Fruit fly (Drosophila melanogaster): ENCODE results near the gene Ttc1.

Ttc1 gene

DNA sequence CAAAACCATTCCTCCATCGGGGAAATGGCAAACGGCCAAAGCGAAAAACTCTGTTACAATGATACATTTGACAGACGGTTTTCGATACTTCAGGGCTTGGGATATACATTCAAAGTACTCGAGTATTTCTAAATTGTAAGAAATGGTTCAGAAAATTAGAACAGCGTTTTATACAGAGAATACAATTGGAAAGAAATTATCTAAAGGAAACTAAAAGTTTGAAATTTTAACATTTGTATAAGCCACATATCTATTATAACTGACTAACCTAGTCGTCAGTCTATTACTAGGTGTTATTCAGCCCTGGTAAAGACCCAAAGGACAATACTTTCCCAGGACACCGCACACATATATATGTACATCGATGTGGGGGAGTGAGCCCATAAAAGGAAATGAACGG lies 33.7 kb upstream of the Ttc1 start (continued):
- TF ChIP-seq onecut (GFP tag; IDR thresholded peaks at IDR 0.05) = no peak
- no peak for TF ChIP-seq dmrt11E (tag; optimal IDR thresholded peaks at IDR 0.05)
- TF ChIP-seq C15 (GFP tag; IDR thresholded peaks at IDR 0.05) = no peak
- no peak for TF ChIP-seq sob (GFP tag; IDR thresholded peaks at IDR 0.05)
- TF ChIP-seq CG13424 (tag; optimal IDR thresholded peaks at IDR 0.05) = peak; percentile 59
- TF ChIP-seq Kr (GFP tag; optimal IDR thresholded peaks at IDR 0.05) = no peak
- no peak for TF ChIP-seq CG4820 (GFP tag; optimal IDR thresholded peaks at IDR 0.05)
- TF ChIP-seq amos (GFP tag; IDR thresholded peaks at IDR 0.05; ENCODE audit: partially characterized antibody) = no peak
- peak; percentile 7 for TF ChIP-seq Xbp1 (GFP tag; optimal IDR thresholded peaks at IDR 0.05)
- peak; percentile 26 for TF ChIP-seq Blimp-1 (GFP tag; optimal IDR thresholded peaks at IDR 0.05)
- TF ChIP-seq CG12299 (tag; optimal IDR thresholded peaks at IDR 0.05) = peak; percentile 49
- TF ChIP-seq lola (GFP tag; optimal IDR thresholded peaks at IDR 0.05) = peak in 1 of 3 experiments; percentile 11
- TF ChIP-seq Dp (GFP tag; optimal IDR thresholded peaks at IDR 0.05) = no peak
- no peak for TF ChIP-seq ewg (GFP tag; optimal IDR thresholded peaks at IDR 0.05)
- TF ChIP-seq CG11696 (GFP tag; IDR thresholded peaks at IDR 0.05) = no peak
- TF ChIP-seq ems (GFP tag; optimal IDR thresholded peaks at IDR 0.05) = no peak
- no peak for TF ChIP-seq exex (tag; optimal IDR thresholded peaks at IDR 0.05)
- no peak for TF ChIP-seq Ptx1 (GFP tag; IDR thresholded peaks at IDR 0.05)
- no peak for TF ChIP-seq CG32532 (GFP tag; IDR thresholded peaks at IDR 0.05)
- no peak for TF ChIP-seq CG31388 (GFP tag; optimal IDR thresholded peaks at IDR 0.05)
- no peak for TF ChIP-seq danr (GFP tag; IDR thresholded peaks at IDR 0.05)
- no peak for TF ChIP-seq Sin3A (optimal IDR thresholded peaks at IDR 0.05)
- no peak for TF ChIP-seq Bgb (GFP tag; IDR thresholded peaks at IDR 0.05; ENCODE audit: partially characterized antibody)

DNA sequence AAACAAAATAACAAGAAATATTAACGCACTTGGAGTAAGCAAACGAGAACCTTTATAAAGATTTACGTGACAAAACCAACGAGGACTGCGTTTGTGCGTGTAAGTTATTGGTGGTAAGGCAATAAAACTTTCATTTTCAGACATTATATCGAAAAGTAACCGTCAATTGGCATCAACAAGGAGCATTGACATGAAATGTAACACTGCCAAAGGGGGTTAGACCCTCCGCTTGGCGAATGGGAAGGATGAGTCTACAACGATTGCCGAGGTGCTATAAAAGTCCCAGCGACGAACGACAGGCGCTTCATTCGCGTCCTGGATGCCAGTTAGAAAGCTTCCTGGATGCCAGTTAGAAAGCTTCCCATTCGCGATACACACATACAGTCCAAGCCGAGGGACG lies 29.5 kb upstream of the Ttc1 start, which contains the start of gene Gyc89Da:
Gyc89Da (plus strand) TSS at position 301 of the 400 bp plus-strand sequence.
- TF ChIP-seq CG11456 (GFP tag; IDR thresholded peaks at IDR 0.05) = 0 out of 3 replicates have a peak, but pooled peaks have one; percentile 30
- TF ChIP-seq CG17568 (GFP tag; optimal IDR thresholded peaks at IDR 0.05) = no peak
- peak; percentile 15 for TF ChIP-seq Deaf1 (tag; optimal IDR thresholded peaks at IDR 0.05)

DNA sequence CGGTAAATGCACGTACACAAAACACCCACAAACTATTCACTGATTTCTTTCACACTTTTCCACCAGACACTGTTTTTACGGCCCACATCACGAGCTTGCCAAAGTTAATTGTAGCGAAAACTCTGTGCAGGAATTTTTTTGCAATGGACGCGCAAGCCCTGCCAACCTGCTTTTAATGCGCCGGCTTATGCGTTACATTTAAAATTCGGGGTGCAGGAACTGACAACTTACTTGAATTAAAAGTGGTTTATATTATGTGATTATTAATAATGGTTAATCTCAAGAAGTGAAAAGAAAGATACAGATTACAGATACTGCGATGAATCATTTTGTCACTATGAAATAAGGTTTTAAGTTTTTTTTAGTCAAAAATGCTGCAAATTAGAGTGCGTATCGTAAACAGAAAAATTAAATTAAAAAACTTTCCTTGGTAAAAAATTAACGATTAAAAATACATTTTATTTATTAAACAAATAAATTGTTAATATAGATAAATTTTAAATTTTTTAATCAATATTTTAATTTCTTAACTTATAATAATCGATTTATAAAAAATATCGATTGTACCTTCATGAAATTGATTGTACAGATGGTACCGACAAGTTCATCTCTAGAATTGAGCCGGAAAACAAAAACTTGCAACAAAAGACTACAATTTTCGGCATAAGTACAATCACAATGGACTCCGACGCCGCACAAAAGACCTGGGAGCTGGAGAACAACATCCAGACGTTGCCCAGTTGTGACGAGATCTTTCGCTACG lies 26.9 kb upstream of the Ttc1 start, which contains the start of the genes CG42232 and CSN5:
CG42232 (minus strand) TSS at position 163 of the 763 bp plus-strand sequence.
CSN5 (plus strand) TSS at position 599 of the 763 bp plus-strand sequence.
- peak; percentile 0 for TF ChIP-seq CG9609 (GFP tag; optimal IDR thresholded peaks at IDR 0.05)
- no peak for TF ChIP-seq CG7372 (GFP tag; IDR thresholded peaks at IDR 0.05)
- no peak for TF ChIP-seq disco-r (GFP tag; optimal IDR thresholded peaks at IDR 0.05)
- no peak for TF ChIP-seq B-H2 (GFP tag; optimal IDR thresholded peaks at IDR 0.05)
- no peak for TF ChIP-seq wek (GFP tag; optimal IDR thresholded peaks at IDR 0.05)
- peak; percentile 67 for TF ChIP-seq CG8924 (tag; optimal IDR thresholded peaks at IDR 0.05)
- peak; percentile 63 for TF ChIP-seq CG12104 (GFP tag; optimal IDR thresholded peaks at IDR 0.05)
- peak; percentile 62 for TF ChIP-seq E2f2 (GFP tag; IDR thresholded peaks at IDR 0.05)
- peak; percentile 77 for TF ChIP-seq CG30403 (GFP tag; optimal IDR thresholded peaks at IDR 0.05)
- TF ChIP-seq h (optimal IDR thresholded peaks at IDR 0.05) = no peak
- peak; percentile 46 for TF ChIP-seq Dp (GFP tag; optimal IDR thresholded peaks at IDR 0.05)
- TF ChIP-seq zen (tag; optimal IDR thresholded peaks at IDR 0.05) = peak; percentile 59
- no peak for TF ChIP-seq CG34224 (GFP tag; IDR thresholded peaks at IDR 0.05; ENCODE audit: partially characterized antibody)
- TF ChIP-seq oc (tag; optimal IDR thresholded peaks at IDR 0.05) = no peak
- peak; percentile 47; the same call in 1 of the 2 replicates for TF ChIP-seq ara (GFP tag; IDR thresholded peaks at IDR 0.05)
- peak; percentile 32; the same call in 1 of the 2 replicates for TF ChIP-seq CG1024 (GFP tag; IDR thresholded peaks at IDR 0.05)
- TF ChIP-seq MBD-R2 (GFP tag; IDR thresholded peaks at IDR 0.05) = peak; percentile 87
- TF ChIP-seq Pdp1 (GFP tag; optimal IDR thresholded peaks at IDR 0.05) = peak in 1 of 2 experiments; percentile 36
- no peak for TF ChIP-seq tna (GFP tag; IDR thresholded peaks at IDR 0.05; ENCODE audit: partially characterized antibody)
- TF ChIP-seq Dip3 (GFP tag; optimal IDR thresholded peaks at IDR 0.05) = no peak
- no peak for TF ChIP-seq CG3407 (GFP tag; optimal IDR thresholded peaks at IDR 0.05)
- TF ChIP-seq fd3F (GFP tag; optimal IDR thresholded peaks at IDR 0.05) = no peak
- TF ChIP-seq CG8281 (tag; optimal IDR thresholded peaks at IDR 0.05) = no peak

Measured in whole organism, embryonic.